Fruit fly (Drosophila melanogaster) whole organism, embryonic: Measurements from ENCODE around the gene CG12206.

Source experiments
- ATbp ChIP-seq: fragments of 200-800 bp; sonication (Bioruptor generic); optimal IDR thresholded peaks from 2 replicates; lab custom pipeline; 2017; ENCODE audit warnings: missing biosample characterization, mild to moderate bottlenecking, missing genetic modification characterization, missing genetic modification reagents
- Awh ChIP-seq: fragments of 200-800 bp; sonication (Bioruptor generic); IDR thresholded peaks from 2 replicates; pipeline ENCODE4, ENCODE4 v1.3.6; 2022; ENCODE audit warnings: missing biosample characterization, missing genetic modification characterization
- CG10431 ChIP-seq: fragments of 200-800 bp; sonication (Bioruptor generic); optimal IDR thresholded peaks from 3 replicates; lab custom pipeline; 2018; ENCODE audit warnings: missing biosample characterization, mild to moderate bottlenecking, missing genetic modification characterization
- CG10462 ChIP-seq: fragments of 200-800 bp; sonication (Bioruptor generic); optimal IDR thresholded peaks from 2 replicates; lab custom pipeline; 2016; ENCODE audit warnings: missing biosample characterization, missing genetic modification characterization
- CG10543 ChIP-seq: fragments of 200-800 bp; sonication (Bioruptor generic); optimal IDR thresholded peaks from 3 replicates; lab custom pipeline; 2017; ENCODE audit warnings: missing biosample characterization, mild to moderate bottlenecking, missing genetic modification characterization, moderate library complexity
- CG11504 ChIP-seq: fragments of 200-800 bp; sonication (Bioruptor generic); optimal IDR thresholded peaks from 3 replicates; lab custom pipeline; 2019; ENCODE audit warnings: missing biosample characterization, mild to moderate bottlenecking, missing genetic modification characterization, moderate library complexity
- CG13624 ChIP-seq: fragments of 200-800 bp; sonication (Bioruptor generic); optimal IDR thresholded peaks from 2 replicates; lab custom pipeline; 2016; ENCODE audit warnings: missing biosample characterization, missing genetic modification characterization
- CG17568 ChIP-seq: fragments of 200-800 bp; sonication (Bioruptor generic); optimal IDR thresholded peaks from 2 replicates; lab custom pipeline; 2018; ENCODE audit warnings: missing biosample characterization, mild to moderate bottlenecking, missing genetic modification characterization, moderate library complexity
- CG2116 ChIP-seq: fragments of 200-800 bp; sonication (Bioruptor generic); optimal IDR thresholded peaks from 3 replicates; lab custom pipeline; 2018; ENCODE audit warnings: missing biosample characterization, mild to moderate bottlenecking, missing genetic modification characterization
- CG3847 ChIP-seq: fragments of 200-800 bp; sonication (Bioruptor generic); IDR thresholded peaks from 2 replicates; pipeline ENCODE4 v1.3.6; 2022; ENCODE audit warnings: missing biosample characterization, missing genetic modification characterization
- CG6683 ChIP-seq: fragments of 200-800 bp; sonication (Bioruptor generic); optimal IDR thresholded peaks from 2 replicates; lab custom pipeline; 2017; ENCODE audit warnings: missing biosample characterization, mild to moderate bottlenecking, missing genetic modification characterization, missing genetic modification reagents
- CG6791 ChIP-seq: fragments of 200-800 bp; sonication (Bioruptor generic); IDR thresholded peaks from 3 replicates; pipeline ENCODE4 v1.3.6; 2022; ENCODE audit warnings: missing biosample characterization, missing genetic modification characterization; ENCODE audit not compliant: partially characterized antibody
- CG7839 ChIP-seq: fragments of 200-800 bp; sonication (Bioruptor generic); optimal IDR thresholded peaks from 3 replicates; lab custom pipeline; 2018; ENCODE audit warnings: missing biosample characterization, mild to moderate bottlenecking, missing genetic modification characterization, moderate library complexity
- CG9817 ChIP-seq: fragments of 200-800 bp; sonication (Bioruptor generic); optimal IDR thresholded peaks from 2 replicates; lab custom pipeline; 2018; ENCODE audit warnings: missing biosample characterization, mild to moderate bottlenecking, missing genetic modification characterization, moderate library complexity
- CoRest ChIP-seq: fragments of 200-800 bp; sonication (Bioruptor generic); optimal IDR thresholded peaks from 3 replicates; lab custom pipeline; 2018; ENCODE audit warnings: missing biosample characterization, mild to moderate bottlenecking, missing genetic modification characterization, moderate library complexity
- Dll ChIP-seq: fragments of 200-800 bp; sonication (Bioruptor generic); IDR thresholded peaks from 4 replicates; pipeline ENCODE4 v1.3.6; 2022; ENCODE audit warnings: missing biosample characterization, missing genetic modification characterization; ENCODE audit not compliant: partially characterized antibody
- Doc3 ChIP-seq: fragments of 200-800 bp; sonication (Bioruptor generic); IDR thresholded peaks from 3 replicates; pipeline ENCODE4 v1.3.6; 2022; ENCODE audit warnings: missing biosample characterization, missing genetic modification characterization; ENCODE audit not compliant: partially characterized antibody
- E2f1 ChIP-seq: fragments of 200-800 bp; sonication (Bioruptor generic); IDR thresholded peaks from 2 replicates; pipeline ENCODE4 v1.3.6; 2022; ENCODE audit warnings: missing biosample characterization, missing genetic modification characterization
- Fer3 ChIP-seq: fragments of 200-800 bp; sonication (Bioruptor generic); optimal IDR thresholded peaks from 2 replicates; lab custom pipeline; 2018; ENCODE audit warnings: missing biosample characterization, mild to moderate bottlenecking, missing genetic modification characterization, moderate library complexity
- HHEX ChIP-seq: fragments of 200-800 bp; sonication (Bioruptor generic); optimal IDR thresholded peaks from 3 replicates; lab custom pipeline; 2017; ENCODE audit warnings: missing biosample characterization, mild to moderate bottlenecking, missing genetic modification characterization, missing genetic modification reagents
- Hmr ChIP-seq: fragments of 200-800 bp; sonication (Bioruptor generic); optimal IDR thresholded peaks from 3 replicates; lab custom pipeline; 2017; ENCODE audit warnings: mild to moderate bottlenecking, missing biosample characterization, missing genetic modification reagents, missing genetic modification characterization
- Hsf ChIP-seq: fragments of 200-800 bp; sonication (Bioruptor generic); optimal IDR thresholded peaks from 3 replicates; lab custom pipeline; 2016; ENCODE audit warnings: missing biosample characterization, missing genetic modification characterization
- MBD-R2 ChIP-seq: fragments of 200-800 bp; sonication (Bioruptor generic); IDR thresholded peaks from 2 replicates; pipeline ENCODE4 v1.3.6; 2022; ENCODE audit warnings: missing biosample characterization, missing genetic modification characterization
- Mad ChIP-seq: fragments of 200-800 bp; sonication (Bioruptor generic); optimal IDR thresholded peaks from 2 replicates; lab custom pipeline; 2016; ENCODE audit warnings: missing biosample characterization, missing genetic modification characterization
- Max ChIP-seq: fragments of 200-800 bp; sonication (Bioruptor generic); optimal IDR thresholded peaks from 2 replicates; lab custom pipeline; 2016; ENCODE audit warnings: missing biosample characterization, mild to moderate bottlenecking, missing genetic modification characterization
- Side ChIP-seq: fragments of 200-800 bp; sonication (Bioruptor generic); optimal IDR thresholded peaks from 2 replicates; lab custom pipeline; 2016; ENCODE audit warnings: missing biosample characterization, missing genetic modification characterization
- Sin3A ChIP-seq: fragments of >200 bp; optimal IDR thresholded peaks from 2 replicates; lab custom pipeline; 2018
- Xbp1 ChIP-seq: fragments of 200-800 bp; sonication (Bioruptor generic); optimal IDR thresholded peaks from 3 replicates; lab custom pipeline; 2016; ENCODE audit warnings: missing biosample characterization, mild to moderate bottlenecking, missing genetic modification characterization
- ara ChIP-seq: fragments of 200-800 bp; sonication (Bioruptor generic); IDR thresholded peaks from 2 replicates; pipeline ENCODE4 v1.3.6; 2022; ENCODE audit warnings: missing biosample characterization, missing genetic modification characterization
- bbx ChIP-seq: fragments of 200-800 bp; sonication (Bioruptor generic); IDR thresholded peaks from 2 replicates; pipeline ENCODE4 v1.3.6; 2022; ENCODE audit warnings: missing biosample characterization, missing genetic modification characterization; ENCODE audit not compliant: partially characterized antibody
- cg ChIP-seq: fragments of 200-800 bp; sonication (Bioruptor generic); optimal IDR thresholded peaks from 3 replicates; lab custom pipeline; 2019; ENCODE audit warnings: missing biosample characterization, mild to moderate bottlenecking, missing genetic modification characterization, moderate library complexity
- croc ChIP-seq: fragments of 200-800 bp; sonication (Bioruptor generic); conservative IDR thresholded peaks from 3 replicates; pipeline ENCODE4 v1.3.6; 2022; ENCODE audit warnings: missing biosample characterization, missing genetic modification characterization
- da ChIP-seq: fragments of 200-800 bp; sonication (Bioruptor generic); optimal IDR thresholded peaks from 2 replicates; lab custom pipeline; 2016; ENCODE audit warnings: missing biosample characterization, missing genetic modification characterization
- dan ChIP-seq: fragments of 200-800 bp; sonication (Bioruptor generic); IDR thresholded peaks from 2 replicates; pipeline ENCODE4 v1.3.6; 2022; ENCODE audit warnings: missing biosample characterization, missing genetic modification characterization
- fd64A ChIP-seq: fragments of 200-800 bp; sonication (Bioruptor generic); optimal IDR thresholded peaks from 3 replicates; lab custom pipeline; 2018; ENCODE audit warnings: missing biosample characterization, mild to moderate bottlenecking, missing genetic modification characterization
- ftz-f1 ChIP-seq: fragments of 200-800 bp; sonication (Bioruptor generic); optimal IDR thresholded peaks from 2 replicates; lab custom pipeline; 2016; ENCODE audit warnings: missing biosample characterization, missing genetic modification characterization
- h ChIP-seq: fragments of >200 bp; optimal IDR thresholded peaks from 2 replicates; lab custom pipeline; 2017
- ham ChIP-seq: fragments of 200-800 bp; sonication (Bioruptor generic); IDR thresholded peaks from 2 replicates; pipeline ENCODE4 v1.3.6; 2022; ENCODE audit warnings: missing biosample characterization, missing genetic modification characterization
- insv ChIP-seq, 2 experiments: fragments of 200-800 bp; sonication (Bioruptor generic); optimal IDR thresholded peaks; 3 replicates each; lab custom pipeline; 2016 to 2018; ENCODE audit warnings: missing biosample characterization in 2 of 2, missing genetic modification characterization in 2 of 2
- lilli ChIP-seq: fragments of 200-800 bp; sonication (Bioruptor generic); optimal IDR thresholded peaks from 3 replicates; lab custom pipeline; 2016; ENCODE audit warnings: missing biosample characterization, missing genetic modification characterization
- lola ChIP-seq, 3 experiments: fragments of >200 bp in 2 of 3; fragments of 200-800 bp in 1 of 3; sonication (Bioruptor generic) in 1 of 3; optimal IDR thresholded peaks; 2 replicates each; lab custom pipeline; 2017 to 2019; ENCODE audit warnings: missing biosample characterization in 3 of 3, missing genetic modification characterization in 3 of 3, mild to moderate bottlenecking in 1 of 3, moderate library complexity in 1 of 3
- mam ChIP-seq: fragments of 200-800 bp; sonication (Bioruptor generic); optimal IDR thresholded peaks from 3 replicates; lab custom pipeline; 2016; ENCODE audit warnings: missing biosample characterization, missing genetic modification characterization
- odd ChIP-seq: fragments of 200-800 bp; sonication (Bioruptor generic); optimal IDR thresholded peaks from 2 replicates; lab custom pipeline; 2017; ENCODE audit warnings: missing biosample characterization, mild to moderate bottlenecking, missing genetic modification characterization
- p53 ChIP-seq: fragments of 200-800 bp; sonication (Bioruptor generic); optimal IDR thresholded peaks from 2 replicates; lab custom pipeline; 2016; ENCODE audit warnings: missing biosample characterization, missing genetic modification characterization
- pfk ChIP-seq: fragments of 200-800 bp; sonication (Bioruptor generic); optimal IDR thresholded peaks from 2 replicates; lab custom pipeline; 2018; ENCODE audit warnings: missing biosample characterization, mild to moderate bottlenecking, missing genetic modification characterization, moderate library complexity
- pho ChIP-seq: fragments of 200-800 bp; sonication (Bioruptor generic); optimal IDR thresholded peaks from 2 replicates; lab custom pipeline; 2016; ENCODE audit warnings: missing biosample characterization, missing genetic modification characterization
- pum ChIP-seq: fragments of 200-800 bp; sonication (Bioruptor generic); optimal IDR thresholded peaks from 2 replicates; lab custom pipeline; 2016; ENCODE audit warnings: missing biosample characterization, missing genetic modification characterization
- run ChIP-seq: fragments of 200-800 bp; sonication (Bioruptor generic); optimal IDR thresholded peaks from 3 replicates; lab custom pipeline; 2018; ENCODE audit warnings: missing biosample characterization, mild to moderate bottlenecking, missing genetic modification characterization
- slbo ChIP-seq: fragments of 200-800 bp; sonication (Bioruptor generic); IDR thresholded peaks from 2 replicates; pipeline ENCODE4 v1.3.6; 2022; ENCODE audit warnings: missing biosample characterization, missing genetic modification characterization
- sr ChIP-seq: fragments of 200-800 bp; sonication (Bioruptor generic); IDR thresholded peaks from 3 replicates; pipeline ENCODE4 v1.3.6; 2022; ENCODE audit warnings: missing biosample characterization, missing genetic modification characterization
- vnd ChIP-seq: fragments of 200-800 bp; sonication (Bioruptor generic); IDR thresholded peaks from 3 replicates; pipeline ENCODE4 v1.3.6; 2022; ENCODE audit warnings: missing biosample characterization, missing genetic modification characterization; ENCODE audit not compliant: partially characterized antibody

The CG12206 gene

DNA sequence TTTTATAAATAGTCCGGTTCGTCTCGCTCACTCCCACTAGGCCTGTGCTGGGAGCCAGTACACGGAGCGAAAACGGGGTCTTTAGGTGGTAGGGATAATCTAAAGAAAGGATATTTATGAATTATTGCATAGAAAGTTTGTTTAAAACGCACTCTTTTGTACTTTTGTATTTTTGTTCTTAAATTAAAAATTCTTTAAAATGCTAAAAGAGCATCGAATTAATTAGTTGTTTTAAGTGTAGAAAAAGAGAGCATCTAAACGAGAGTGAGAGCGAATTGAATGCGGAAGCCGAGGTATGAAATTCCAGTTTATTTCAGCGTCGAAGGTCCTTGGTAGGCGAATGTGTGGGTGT is 46.7 kb downstream of the CG12206 start (continued):
- TF ChIP-seq p53 (GFP tag; lab: Kevin White, UChicago) (peak; percentile 19), pho (peak; percentile 41), CG10431 (no peak), CG13624 (peak; percentile 65), HHEX (peak; percentile 7), ftz-f1 (GFP tag; lab: Kevin White, UChicago) (no peak), CG11504 (tag; lab: Kevin White, UChicago) (peak; percentile 66), mam (GFP tag; lab: Kevin White, UChicago) (peak; percentile 61), cg (no peak), Max (peak; percentile 10), E2f1 (GFP tag; lab: Robert Waterston, UW) (peak; percentile 67), MBD-R2 (GFP tag; lab: Robert Waterston, UW) (peak; percentile 12; the same call in 1 of the 2 replicates), fd64A (no peak), Hsf (GFP tag; lab: Kevin White, UChicago) (peak; percentile 89), CG6683 (GFP tag; lab: Kevin White, UChicago) (no peak), CG10543 (no peak), Fer3 (tag; lab: Kevin White, UChicago) (no peak), croc (GFP tag; lab: Robert Waterston, UW) (peak; percentile 68), bbx (GFP tag; lab: Robert Waterston, UW) (no peak), CG17568 (GFP tag; lab: Kevin White, UChicago) (peak; percentile 52), sr (GFP tag; lab: Robert Waterston, UW) (no peak), CG3847 (peak; percentile 46; the same call in 1 of the 2 replicates), slbo (peak; percentile 64), ATbp (GFP tag; lab: Kevin White, UChicago) (peak; percentile 55), Hmr (GFP tag; lab: Kevin White, UChicago) (peak; percentile 68), lilli (GFP tag; lab: Kevin White, UChicago) (peak; percentile 83), Sin3A (no peak), CG10462 (GFP tag; lab: Kevin White, UChicago) (peak; percentile 72), CG9817 (peak; percentile 50), pum (peak; percentile 76), Doc3 (GFP tag; lab: Robert Waterston, UW) (no peak), insv (GFP tag; optimal IDR thresholded peaks at IDR 0.05; lab: Kevin White, UChicago) (no peak), lola (GFP tag; optimal IDR thresholded peaks at IDR 0.05; lab: Kevin White, UChicago) (peak in 1 of 3 experiments; percentile 93), Awh (GFP tag; lab: Robert Waterston, UW) (peak; percentile 57; the same call in 1 of the 2 replicates), Mad (GFP tag; lab: Kevin White, UChicago) (peak; percentile 50), h (lab: Kevin White, UChicago) (no peak), Xbp1 (GFP tag; lab: Kevin White, UChicago) (peak; percentile 84), Dll (GFP tag; lab: Robert Waterston, UW) (no peak), ham (no peak), pfk (no peak), CG6791 (GFP tag; lab: Robert Waterston, UW) (no peak), dan (GFP tag; lab: Robert Waterston, UW) (peak; percentile 88), Side (GFP tag; lab: Kevin White, UChicago) (peak; percentile 67), CG7839 (tag; lab: Kevin White, UChicago) (peak; percentile 80), vnd (GFP tag; lab: Robert Waterston, UW) (no peak), ara (GFP tag; lab: Robert Waterston, UW) (peak; percentile 81), da (GFP tag; lab: Kevin White, UChicago) (peak; percentile 29), run (tag; lab: Kevin White, UChicago) (no peak), CoRest (tag; lab: Kevin White, UChicago) (peak; percentile 84), odd (GFP tag; lab: Kevin White, UChicago) (no peak), CG2116 (GFP tag; lab: Kevin White, UChicago) (peak; percentile 30)
